Fruit fly (Drosophila melanogaster) whole organism, adult: ENCODE data around the gene eIF4E6.
A peak's percentile ranks its signal among the peaks of the same experiment; 100 is the strongest.

Experiments
- CG11617 ChIP-seq: fragments of 200-800 bp; sonication (Bioruptor generic); optimal IDR thresholded peaks from 2 replicates; lab custom pipeline; 2017; ENCODE audit warnings: mild to moderate bottlenecking, missing biosample characterization, missing genetic modification reagents, missing genetic modification characterization
- CG33017 ChIP-seq: fragments of 200-800 bp; sonication (Bioruptor generic); optimal IDR thresholded peaks from 2 replicates; lab custom pipeline; 2018; ENCODE audit warnings: missing biosample characterization, mild to moderate bottlenecking, missing genetic modification characterization, moderate library complexity
- CG5204 ChIP-seq: fragments of 200-800 bp; sonication (Bioruptor generic); optimal IDR thresholded peaks from 2 replicates; lab custom pipeline; 2016; ENCODE audit warnings: missing biosample characterization, missing genetic modification characterization
- CG7101 ChIP-seq: fragments of 200-800 bp; sonication (Bioruptor generic); optimal IDR thresholded peaks from 2 replicates; lab custom pipeline; 2018; ENCODE audit warnings: missing biosample characterization, mild to moderate bottlenecking, missing genetic modification characterization, moderate library complexity
- Clk ChIP-seq: fragments of 200-800 bp; sonication (Bioruptor generic); optimal IDR thresholded peaks from 2 replicates; lab custom pipeline; 2017; ENCODE audit warnings: missing biosample characterization, missing genetic modification characterization
- Hr96 ChIP-seq: fragments of 200-800 bp; sonication (Bioruptor generic); optimal IDR thresholded peaks from 2 replicates; lab custom pipeline; 2016; ENCODE audit warnings: missing biosample characterization, missing genetic modification characterization
- Mnt ChIP-seq: fragments of 200-800 bp; sonication (Bioruptor generic); optimal IDR thresholded peaks from 2 replicates; lab custom pipeline; 2016; ENCODE audit warnings: missing biosample characterization, mild to moderate bottlenecking, missing genetic modification characterization
- bab1 ChIP-seq: fragments of 200-800 bp; sonication (Bioruptor generic); optimal IDR thresholded peaks from 3 replicates; lab custom pipeline; 2019; ENCODE audit warnings: missing biosample characterization, mild to moderate bottlenecking, missing genetic modification characterization, moderate library complexity
- cic ChIP-seq: fragments of 200-800 bp; sonication (Bioruptor generic); optimal IDR thresholded peaks from 2 replicates; lab custom pipeline; 2017; ENCODE audit warnings: missing biosample characterization, mild to moderate bottlenecking, missing genetic modification characterization, moderate library complexity
- kay ChIP-seq: fragments of 200-800 bp; sonication (Bioruptor generic); peaks from one replicate; lab custom pipeline; 2016; ENCODE audit warnings: missing biosample characterization, missing genetic modification characterization, borderline replicate concordance
- pad ChIP-seq: fragments of 200-800 bp; sonication (Bioruptor generic); optimal IDR thresholded peaks from 3 replicates; lab custom pipeline; 2017; ENCODE audit warnings: missing biosample characterization, missing genetic modification characterization, mild to moderate bottlenecking, moderate library complexity, missing genetic modification reagents
- toe ChIP-seq: fragments of 200-800 bp; sonication (Bioruptor generic); optimal IDR thresholded peaks from 2 replicates; lab custom pipeline; 2016; ENCODE audit warnings: missing biosample characterization, missing genetic modification characterization

DNA sequence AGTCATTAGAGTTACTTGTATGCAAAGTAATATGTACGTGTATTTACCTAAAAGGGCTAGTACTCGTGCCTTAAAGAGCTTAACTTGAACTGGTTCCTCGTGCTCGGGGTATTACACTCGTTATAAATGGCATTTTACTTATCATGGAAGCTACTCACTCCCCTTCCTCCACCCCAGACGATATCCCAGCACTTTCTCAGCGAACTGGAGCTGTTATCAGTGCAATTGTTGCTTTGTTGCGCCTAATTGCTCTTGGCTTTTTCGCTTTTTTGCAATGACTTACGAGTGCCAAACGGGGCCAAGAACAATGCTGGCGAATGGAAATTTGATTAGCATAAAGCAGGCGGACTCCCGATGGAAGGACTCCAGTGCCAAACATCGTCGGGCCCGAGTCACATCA, 40.1 kb upstream of the eIF4E6 start:
- TF ChIP-seq CG5204 (GFP tag; lab: Kevin White, UChicago) = no peak
- TF ChIP-seq cic (GFP tag; lab: Kevin White, UChicago) = peak; percentile 28
- peak; percentile 69 for TF ChIP-seq Mnt (GFP tag; lab: Kevin White, UChicago)
- no peak for TF ChIP-seq Hr96 (GFP tag; lab: Kevin White, UChicago)
- no peak for TF ChIP-seq toe (GFP tag; lab: Kevin White, UChicago)
- no peak for TF ChIP-seq pad (GFP tag; lab: Kevin White, UChicago)
- TF ChIP-seq CG7101 = no peak
- TF ChIP-seq CG11617 (GFP tag; lab: Kevin White, UChicago) = no peak
- no peak for TF ChIP-seq kay (GFP tag; lab: Kevin White, UChicago)
- TF ChIP-seq Clk (GFP tag; lab: Kevin White, UChicago) = no peak
- peak; percentile 2 for TF ChIP-seq CG33017 (tag; lab: Kevin White, UChicago)
- no peak for TF ChIP-seq bab1 (GFP tag; lab: Kevin White, UChicago)
